Worm (Caenorhabditis elegans) whole organism, L1 larva: ENCODE data around the gene C05B5.11.

Experiments
- C04F5.9 ChIP-seq: sonication (generic microtip); optimal IDR thresholded peaks from 2 replicates; lab custom pipeline; 2016; ENCODE audit warnings: missing genetic modification characterization, missing compliant biosample characterization
- ama-1 ChIP-seq: fragments of 150-350 bp; optimal IDR thresholded peaks from 2 replicates; lab custom pipeline; 2014
- ceh-82 ChIP-seq, 3 experiments: fragments of 150-350 bp in 1 of 3; sonication (generic microtip) in 2 of 3; optimal IDR thresholded peaks; 2 replicates each; lab custom pipeline; 2014 to 2017; ENCODE audit warnings: missing biosample characterization in 3 of 3, missing genetic modification characterization in 3 of 3
- ces-1 ChIP-seq: fragments of 150-350 bp; optimal IDR thresholded peaks from 2 replicates; lab custom pipeline; 2014; ENCODE audit warnings: missing biosample characterization, missing genetic modification reagents, missing genetic modification characterization
- egl-27 ChIP-seq, 2 experiments: fragments of 150-350 bp in 1 of 2; sonication (generic microtip); optimal IDR thresholded peaks; 3 replicates each; lab custom pipeline; 2017 to 2018; ENCODE audit warnings: missing biosample characterization in 2 of 2, missing genetic modification characterization in 2 of 2, missing genetic modification reagents in 2 of 2
- elt-2 ChIP-seq: sonication (generic microtip); optimal IDR thresholded peaks from 2 replicates; lab custom pipeline; 2016; ENCODE audit warnings: missing genetic modification characterization, mild to moderate bottlenecking, inconsistent platforms, missing compliant biosample characterization, missing genetic modification reagents
- fkh-10 ChIP-seq: sonication (generic microtip); optimal IDR thresholded peaks from 2 replicates; lab custom pipeline; 2017; ENCODE audit warnings: missing biosample characterization, missing genetic modification reagents, missing genetic modification characterization
- fkh-4 ChIP-seq: sonication (generic microtip); optimal IDR thresholded peaks from 2 replicates; lab custom pipeline; 2016; ENCODE audit warnings: missing compliant biosample characterization, missing genetic modification characterization, borderline replicate concordance
- pqm-1 ChIP-seq: sonication (generic microtip); optimal IDR thresholded peaks from 3 replicates; lab custom pipeline; 2017; ENCODE audit warnings: missing biosample characterization, missing genetic modification characterization
- sup-37 ChIP-seq: fragments of 200-800 bp; sonication (Bioruptor generic); optimal IDR thresholded peaks from 2 replicates; lab custom pipeline; 2018; ENCODE audit warnings: mild to moderate bottlenecking, missing genetic modification characterization, missing compliant biosample characterization
- unc-62 ChIP-seq: fragments of 150-350 bp; optimal IDR thresholded peaks from 2 replicates; lab custom pipeline; 2014; ENCODE audit warnings: missing biosample characterization, missing genetic modification reagents, missing genetic modification characterization

ce11 chrIII:9988352-9988751 is 16.0 kb upstream of the C05B5.11 start, which contains the start of gene C05B5.1:
- no peak for TF ChIP-seq unc-62 (GFP tag; lab: Kevin White, UChicago)
- TF ChIP-seq C04F5.9: no peak
- TF ChIP-seq fkh-10: no peak
- no peak for TF ChIP-seq ces-1 (GFP tag; lab: Kevin White, UChicago)
- no peak for TF ChIP-seq ceh-82 (tag; optimal IDR thresholded peaks at IDR 0.05; lab: Kevin White, UChicago)
- no peak for TF ChIP-seq ama-1
- no peak for TF ChIP-seq pqm-1 (tag; lab: Kevin White, UChicago)
- no peak for TF ChIP-seq elt-2 (tag; lab: Kevin White, UChicago)
- no peak for TF ChIP-seq sup-37 (GFP tag; lab: Kevin White, UChicago)
- no peak for TF ChIP-seq egl-27 (tag; optimal IDR thresholded peaks at IDR 0.05; lab: Kevin White, UChicago)
- TF ChIP-seq fkh-4 (tag; lab: Kevin White, UChicago): no peak
